Fruit fly (Drosophila melanogaster) whole organism, adult: Measurements from ENCODE around the gene RpS17.

Experiments
- CG11617 ChIP-seq: fragments of 200-800 bp; sonication (Bioruptor generic); optimal IDR thresholded peaks from 2 replicates; lab custom pipeline; 2017; ENCODE audit warnings: mild to moderate bottlenecking, missing biosample characterization, missing genetic modification reagents, missing genetic modification characterization
- CG5204 ChIP-seq: fragments of 200-800 bp; sonication (Bioruptor generic); optimal IDR thresholded peaks from 2 replicates; lab custom pipeline; 2016; ENCODE audit warnings: missing biosample characterization, missing genetic modification characterization
- CG7101 ChIP-seq: fragments of 200-800 bp; sonication (Bioruptor generic); optimal IDR thresholded peaks from 2 replicates; lab custom pipeline; 2018; ENCODE audit warnings: missing biosample characterization, mild to moderate bottlenecking, missing genetic modification characterization, moderate library complexity
- Hr96 ChIP-seq: fragments of 200-800 bp; sonication (Bioruptor generic); optimal IDR thresholded peaks from 2 replicates; lab custom pipeline; 2016; ENCODE audit warnings: missing biosample characterization, missing genetic modification characterization
- Mnt ChIP-seq: fragments of 200-800 bp; sonication (Bioruptor generic); optimal IDR thresholded peaks from 2 replicates; lab custom pipeline; 2016; ENCODE audit warnings: missing biosample characterization, mild to moderate bottlenecking, missing genetic modification characterization
- bab1 ChIP-seq: fragments of 200-800 bp; sonication (Bioruptor generic); optimal IDR thresholded peaks from 3 replicates; lab custom pipeline; 2019; ENCODE audit warnings: missing biosample characterization, mild to moderate bottlenecking, missing genetic modification characterization, moderate library complexity
- kay ChIP-seq: fragments of 200-800 bp; sonication (Bioruptor generic); peaks from one replicate; lab custom pipeline; 2016; ENCODE audit warnings: missing biosample characterization, missing genetic modification characterization, borderline replicate concordance
- ovo ChIP-seq: fragments of 200-800 bp; sonication (Bioruptor generic); optimal IDR thresholded peaks from 2 replicates; lab custom pipeline; 2016; ENCODE audit warnings: missing biosample characterization, missing genetic modification characterization
- pad ChIP-seq: fragments of 200-800 bp; sonication (Bioruptor generic); optimal IDR thresholded peaks from 3 replicates; lab custom pipeline; 2017; ENCODE audit warnings: missing biosample characterization, missing genetic modification characterization, mild to moderate bottlenecking, moderate library complexity, missing genetic modification reagents
- toe ChIP-seq: fragments of 200-800 bp; sonication (Bioruptor generic); optimal IDR thresholded peaks from 2 replicates; lab custom pipeline; 2016; ENCODE audit warnings: missing biosample characterization, missing genetic modification characterization

DNA sequence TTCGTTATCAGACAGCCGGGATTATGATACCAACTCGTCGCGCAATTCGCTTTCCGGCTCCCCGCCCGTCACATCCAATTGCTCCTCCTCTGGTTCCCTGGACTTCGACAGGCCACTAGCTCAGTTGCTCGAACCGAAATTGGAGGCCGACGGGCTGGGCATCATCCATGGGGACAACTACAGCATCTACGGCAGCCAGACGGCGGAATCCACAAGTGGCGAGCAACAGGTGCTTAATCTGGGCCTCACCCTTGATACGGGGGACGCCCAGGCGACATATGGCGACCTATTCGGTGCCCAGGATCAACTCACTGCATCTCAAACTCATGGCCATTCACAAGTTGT, 959 bp upstream of the RpS17 start:
- TF ChIP-seq bab1: no peak
- no peak for TF ChIP-seq pad (GFP tag; lab: Kevin White, UChicago)
- no peak for TF ChIP-seq ovo (GFP tag; lab: Kevin White, UChicago)
- no peak for TF ChIP-seq CG7101 (tag; lab: Kevin White, UChicago)
- no peak for TF ChIP-seq kay (GFP tag; lab: Kevin White, UChicago)
- no peak for TF ChIP-seq toe (GFP tag; lab: Kevin White, UChicago)
- no peak for TF ChIP-seq CG11617 (GFP tag; lab: Kevin White, UChicago)
- TF ChIP-seq Mnt (GFP tag; lab: Kevin White, UChicago): no peak
- TF ChIP-seq CG5204 (GFP tag; lab: Kevin White, UChicago): no peak
- TF ChIP-seq Hr96: no peak
